Fruit fly (Drosophila melanogaster) whole organism, embryonic: ENCODE data around the gene Unc-115a.

Source experiments
- ATbp ChIP-seq: fragments of 200-800 bp; sonication (Bioruptor generic); optimal IDR thresholded peaks from 2 replicates; lab custom pipeline; 2017; ENCODE audit warnings: missing biosample characterization, mild to moderate bottlenecking, missing genetic modification characterization, missing genetic modification reagents
- Atf3 ChIP-seq: fragments of 200-800 bp; sonication (Bioruptor generic); optimal IDR thresholded peaks from 3 replicates; lab custom pipeline; 2016; ENCODE audit warnings: missing biosample characterization, missing genetic modification characterization
- Bgb ChIP-seq: fragments of 200-800 bp; sonication (Bioruptor generic); IDR thresholded peaks from 2 replicates; pipeline ENCODE4 v1.3.6; 2022; ENCODE audit warnings: missing biosample characterization, missing genetic modification characterization; ENCODE audit not compliant: partially characterized antibody
- CG12659 ChIP-seq: fragments of 200-800 bp; sonication (Bioruptor generic); optimal IDR thresholded peaks from 3 replicates; lab custom pipeline; 2017; ENCODE audit warnings: mild to moderate bottlenecking, missing biosample characterization, missing genetic modification reagents, missing genetic modification characterization
- CG15601 ChIP-seq: fragments of 200-800 bp; sonication (Bioruptor generic); optimal IDR thresholded peaks from 3 replicates; lab custom pipeline; 2019; ENCODE audit warnings: missing biosample characterization, mild to moderate bottlenecking, missing genetic modification characterization, moderate library complexity
- CG15696 ChIP-seq: fragments of 200-800 bp; sonication (Bioruptor generic); optimal IDR thresholded peaks from 2 replicates; lab custom pipeline; 2019; ENCODE audit warnings: missing biosample characterization, mild to moderate bottlenecking, missing genetic modification characterization, moderate library complexity
- CG1603 ChIP-seq: fragments of 200-800 bp; sonication (Bioruptor generic); optimal IDR thresholded peaks from 2 replicates; lab custom pipeline; 2019; ENCODE audit warnings: missing biosample characterization, mild to moderate bottlenecking, missing genetic modification characterization, moderate library complexity
- CG17186 ChIP-seq: fragments of 200-800 bp; sonication (Bioruptor generic); optimal IDR thresholded peaks from 3 replicates; lab custom pipeline; 2017; ENCODE audit warnings: missing biosample characterization, missing genetic modification reagents, missing genetic modification characterization
- CG2199 ChIP-seq: fragments of 200-800 bp; sonication (Bioruptor generic); IDR thresholded peaks from 3 replicates; pipeline ENCODE4 v1.3.6; 2022; ENCODE audit warnings: missing biosample characterization, missing genetic modification characterization
- CG2875 ChIP-seq: fragments of 200-800 bp; sonication (Bioruptor generic); optimal IDR thresholded peaks from 2 replicates; lab custom pipeline; 2017; ENCODE audit warnings: missing biosample characterization, mild to moderate bottlenecking, missing genetic modification characterization, missing genetic modification reagents
- CG33213 ChIP-seq: fragments of 200-800 bp; sonication (Bioruptor generic); optimal IDR thresholded peaks from 3 replicates; lab custom pipeline; 2016; ENCODE audit warnings: missing biosample characterization, missing genetic modification characterization
- CG34422 ChIP-seq: fragments of 200-800 bp; sonication (Bioruptor generic); IDR thresholded peaks from 3 replicates; pipeline ENCODE4 v1.3.6; 2022; ENCODE audit warnings: missing biosample characterization, missing genetic modification characterization
- CG4404 ChIP-seq: fragments of 200-800 bp; sonication (Bioruptor generic); IDR thresholded peaks from 2 replicates; pipeline ENCODE4 v1.3.6; 2022; ENCODE audit warnings: missing biosample characterization, missing genetic modification characterization
- CG4820 ChIP-seq: fragments of 200-800 bp; sonication (Bioruptor generic); optimal IDR thresholded peaks from 3 replicates; lab custom pipeline; 2016; ENCODE audit warnings: missing biosample characterization, missing genetic modification characterization
- CG5245 ChIP-seq: fragments of 200-800 bp; sonication (Bioruptor generic); optimal IDR thresholded peaks from 3 replicates; lab custom pipeline; 2016; ENCODE audit warnings: missing biosample characterization, missing genetic modification characterization
- CG7839 ChIP-seq: fragments of 200-800 bp; sonication (Bioruptor generic); optimal IDR thresholded peaks from 3 replicates; lab custom pipeline; 2018; ENCODE audit warnings: missing biosample characterization, mild to moderate bottlenecking, missing genetic modification characterization, moderate library complexity
- CTCF ChIP-seq: fragments of 200-800 bp; sonication (Bioruptor generic); optimal IDR thresholded peaks from 2 replicates; lab custom pipeline; 2017; ENCODE audit warnings: missing biosample characterization, mild to moderate bottlenecking, missing genetic modification characterization, moderate library complexity
- Dll ChIP-seq: fragments of 200-800 bp; sonication (Bioruptor generic); IDR thresholded peaks from 4 replicates; pipeline ENCODE4 v1.3.6; 2022; ENCODE audit warnings: missing biosample characterization, missing genetic modification characterization; ENCODE audit not compliant: partially characterized antibody
- Dref ChIP-seq: fragments of 200-800 bp; sonication (Bioruptor generic); IDR thresholded peaks from 2 replicates; pipeline ENCODE4 v1.3.6; 2022; ENCODE audit warnings: missing biosample characterization, missing genetic modification characterization
- E2f2 ChIP-seq: fragments of 200-800 bp; sonication (Bioruptor generic); IDR thresholded peaks from 2 replicates; pipeline ENCODE4 v1.3.6; 2022; ENCODE audit warnings: missing biosample characterization, missing genetic modification characterization
- HLH4C ChIP-seq: fragments of 200-800 bp; sonication (Bioruptor generic); IDR thresholded peaks from 3 replicates; pipeline ENCODE4 v1.3.6; 2022; ENCODE audit warnings: missing biosample characterization, missing genetic modification characterization; ENCODE audit not compliant: partially characterized antibody
- HmgZ ChIP-seq: fragments of 200-800 bp; sonication (Bioruptor generic); optimal IDR thresholded peaks from 2 replicates; lab custom pipeline; 2018; ENCODE audit warnings: missing biosample characterization, mild to moderate bottlenecking, missing genetic modification characterization
- Lhr ChIP-seq: fragments of 200-800 bp; sonication (Bioruptor generic); optimal IDR thresholded peaks from 3 replicates; lab custom pipeline; 2017; ENCODE audit warnings: mild to moderate bottlenecking, missing biosample characterization, missing genetic modification reagents, missing genetic modification characterization
- MBD-R2 ChIP-seq: fragments of 200-800 bp; sonication (Bioruptor generic); IDR thresholded peaks from 2 replicates; pipeline ENCODE4 v1.3.6; 2022; ENCODE audit warnings: missing biosample characterization, missing genetic modification characterization
- Med ChIP-seq: fragments of 200-800 bp; sonication (Bioruptor generic); peaks from one replicate; lab custom pipeline; 2016; ENCODE audit warnings: missing biosample characterization, missing genetic modification characterization, mild to moderate bottlenecking, inconsistent platforms, moderate library complexity
- Nf-YC ChIP-seq: fragments of 200-800 bp; optimal IDR thresholded peaks from 3 replicates; lab custom pipeline; 2019; ENCODE audit warnings: missing biosample characterization, mild to moderate bottlenecking, missing genetic modification characterization, moderate library complexity
- NfI ChIP-seq: fragments of 200-800 bp; sonication (Bioruptor generic); optimal IDR thresholded peaks from 3 replicates; lab custom pipeline; 2018; ENCODE audit warnings: missing biosample characterization, mild to moderate bottlenecking, missing genetic modification characterization, moderate library complexity
- Side ChIP-seq: fragments of 200-800 bp; sonication (Bioruptor generic); optimal IDR thresholded peaks from 2 replicates; lab custom pipeline; 2016; ENCODE audit warnings: missing biosample characterization, missing genetic modification characterization
- Xbp1 ChIP-seq: fragments of 200-800 bp; sonication (Bioruptor generic); optimal IDR thresholded peaks from 3 replicates; lab custom pipeline; 2016; ENCODE audit warnings: missing biosample characterization, mild to moderate bottlenecking, missing genetic modification characterization
- ab ChIP-seq: fragments of 200-800 bp; sonication (Bioruptor generic); optimal IDR thresholded peaks from 2 replicates; lab custom pipeline; 2016; ENCODE audit warnings: missing biosample characterization, missing genetic modification characterization
- chm ChIP-seq: fragments of 200-800 bp; sonication (Bioruptor generic); IDR thresholded peaks from 2 replicates; pipeline ENCODE4 v1.3.6; 2022; ENCODE audit warnings: missing biosample characterization, missing genetic modification characterization
- ci ChIP-seq: fragments of 200-800 bp; sonication (Bioruptor generic); IDR thresholded peaks from 3 replicates; pipeline ENCODE4 v1.3.6; 2022; ENCODE audit warnings: missing biosample characterization, missing genetic modification characterization
- dm ChIP-seq: fragments of 200-800 bp; sonication (Bioruptor generic); optimal IDR thresholded peaks from 3 replicates; lab custom pipeline; 2016; ENCODE audit warnings: missing biosample characterization, missing genetic modification characterization
- ewg ChIP-seq: fragments of 200-800 bp; sonication (Bioruptor generic); optimal IDR thresholded peaks from 3 replicates; lab custom pipeline; 2017; ENCODE audit warnings: mild to moderate bottlenecking, missing biosample characterization, missing genetic modification reagents, missing genetic modification characterization
- fd64A ChIP-seq: fragments of 200-800 bp; sonication (Bioruptor generic); optimal IDR thresholded peaks from 3 replicates; lab custom pipeline; 2018; ENCODE audit warnings: missing biosample characterization, mild to moderate bottlenecking, missing genetic modification characterization
- gfzf ChIP-seq: fragments of 200-800 bp; sonication (Bioruptor generic); optimal IDR thresholded peaks from 2 replicates; lab custom pipeline; 2016; ENCODE audit warnings: missing biosample characterization, mild to moderate bottlenecking, missing genetic modification characterization, moderate library complexity
- hb ChIP-seq: fragments of 200-800 bp; sonication (Bioruptor generic); IDR thresholded peaks from 3 replicates; pipeline ENCODE4 v1.3.6; 2022; ENCODE audit warnings: missing biosample characterization, missing genetic modification characterization; ENCODE audit not compliant: partially characterized antibody
- hbn ChIP-seq: fragments of 200-800 bp; sonication (Bioruptor generic); IDR thresholded peaks from 2 replicates; pipeline ENCODE4 v1.3.6; 2022; ENCODE audit warnings: missing biosample characterization, missing genetic modification characterization; ENCODE audit not compliant: partially characterized antibody
- nerfin-1 ChIP-seq: fragments of 200-800 bp; sonication (Bioruptor generic); optimal IDR thresholded peaks from 3 replicates; lab custom pipeline; 2019; ENCODE audit warnings: missing biosample characterization, mild to moderate bottlenecking, missing genetic modification characterization, moderate library complexity
- nerfin-2 ChIP-seq: fragments of 200-800 bp; sonication (Bioruptor generic); IDR thresholded peaks from 2 replicates; pipeline ENCODE4 v1.3.6; 2022; ENCODE audit warnings: missing biosample characterization, missing genetic modification characterization; ENCODE audit not compliant: partially characterized antibody
- pho ChIP-seq: fragments of 200-800 bp; sonication (Bioruptor generic); optimal IDR thresholded peaks from 2 replicates; lab custom pipeline; 2016; ENCODE audit warnings: missing biosample characterization, missing genetic modification characterization
- phol ChIP-seq: fragments of 200-800 bp; sonication (Bioruptor generic); optimal IDR thresholded peaks from 3 replicates; lab custom pipeline; 2018; ENCODE audit warnings: missing biosample characterization, mild to moderate bottlenecking, missing genetic modification characterization, moderate library complexity
- prd ChIP-seq, 3 experiments: fragments of >200 bp in 2 of 3; fragments of 200-800 bp in 1 of 3; sonication (Bioruptor generic) in 1 of 3; optimal IDR thresholded peaks in 2 of 3; IDR thresholded peaks in 1 of 3; 2 replicates in 2 of 3; 3 replicates in 1 of 3; pipeline versions ENCODE4 v1.3.6 to Lab custom; 2017 to 2022; ENCODE audit warnings: missing biosample characterization in 1 of 3, missing genetic modification characterization in 1 of 3
- row ChIP-seq: fragments of 200-800 bp; sonication (Bioruptor generic); IDR thresholded peaks from 3 replicates; pipeline ENCODE4 v1.3.6; 2022; ENCODE audit warnings: missing biosample characterization, missing genetic modification characterization
- shn ChIP-seq: fragments of 200-800 bp; sonication (Bioruptor generic); optimal IDR thresholded peaks from 3 replicates; lab custom pipeline; 2016; ENCODE audit warnings: missing biosample characterization, missing genetic modification characterization
- stc ChIP-seq: fragments of 200-800 bp; sonication (Bioruptor generic); IDR thresholded peaks from 2 replicates; pipeline ENCODE4 v1.3.6; 2022; ENCODE audit warnings: missing biosample characterization, missing genetic modification characterization
- trem ChIP-seq: fragments of 200-800 bp; optimal IDR thresholded peaks from 3 replicates; lab custom pipeline; 2019; ENCODE audit warnings: missing biosample characterization, mild to moderate bottlenecking, missing genetic modification characterization, moderate library complexity
- vnd ChIP-seq: fragments of 200-800 bp; sonication (Bioruptor generic); IDR thresholded peaks from 3 replicates; pipeline ENCODE4 v1.3.6; 2022; ENCODE audit warnings: missing biosample characterization, missing genetic modification characterization; ENCODE audit not compliant: partially characterized antibody

Gene Unc-115a

DNA sequence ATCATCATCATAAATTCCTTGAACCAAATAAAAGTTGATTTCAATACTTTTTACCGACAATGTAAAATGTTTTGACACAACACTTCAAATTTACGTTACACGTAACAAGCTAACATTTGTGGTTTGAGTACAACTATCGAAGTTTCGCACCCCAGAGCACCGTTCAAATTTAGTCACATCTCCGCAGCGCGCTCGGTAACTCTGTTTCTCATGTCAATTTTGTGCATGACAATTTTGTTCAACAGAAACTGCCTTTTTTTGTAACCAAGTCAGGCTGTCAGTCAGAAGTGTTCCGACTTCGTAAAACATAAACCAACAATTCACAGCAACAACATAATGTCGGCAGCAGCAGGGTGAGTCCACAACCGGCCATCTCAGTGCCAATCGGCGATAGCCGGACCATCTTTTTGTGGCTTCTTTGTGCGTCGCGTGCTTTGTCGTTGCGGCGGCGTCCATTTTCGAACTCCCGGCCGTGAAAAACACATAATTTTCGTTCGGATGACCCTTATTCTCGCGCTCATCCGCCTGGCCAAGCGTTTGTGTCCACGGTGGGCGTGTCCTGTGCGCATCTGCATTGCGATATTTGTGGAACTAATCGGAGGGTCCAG is 27.4 kb downstream of the Unc-115a start, which contains the start of gene p23:
Gene p23 (plus strand): TSS at position 194 of the 608 bp plus-strand sequence.
- peak; percentile 52; the same call in 1 of the 3 replicates for TF ChIP-seq CG2199 (GFP tag; lab: Robert Waterston, UW)
- peak; percentile 83 for TF ChIP-seq Bgb (GFP tag; lab: Robert Waterston, UW)
- no peak for TF ChIP-seq fd64A
- TF ChIP-seq CG34422: peak; percentile 73; the same call in 1 of the 3 replicates
- peak; percentile 12 for TF ChIP-seq shn (GFP tag; lab: Kevin White, UChicago)
- 0 out of 3 replicates have a peak, but pooled peaks have one; percentile 17 for TF ChIP-seq HLH4C (GFP tag; lab: Robert Waterston, UW)
- peak; percentile 29; the same call in 1 of the 4 replicates for TF ChIP-seq Dll (GFP tag; lab: Robert Waterston, UW)
- no peak for TF ChIP-seq CG2875 (GFP tag; lab: Kevin White, UChicago)
- 0 out of 2 replicates have a peak, but pooled peaks have one; percentile 50 for TF ChIP-seq nerfin-2 (GFP tag; lab: Robert Waterston, UW)
- TF ChIP-seq CG33213 (GFP tag; lab: Kevin White, UChicago): peak; percentile 69
- peak; percentile 98 for TF ChIP-seq gfzf (GFP tag; lab: Kevin White, UChicago)
- peak; percentile 44 for TF ChIP-seq Dref (GFP tag; lab: Robert Waterston, UW)
- no peak for TF ChIP-seq hb (GFP tag; lab: Robert Waterston, UW)
- TF ChIP-seq nerfin-1: peak; percentile 84
- TF ChIP-seq vnd: no peak
- TF ChIP-seq ATbp: no peak
- peak; percentile 9 for TF ChIP-seq NfI
- TF ChIP-seq CG12659: peak; percentile 66
- peak; percentile 24 for TF ChIP-seq pho
- TF ChIP-seq Side (GFP tag; lab: Kevin White, UChicago): peak; percentile 8
- TF ChIP-seq CG17186 (GFP tag; lab: Kevin White, UChicago): peak; percentile 33
- TF ChIP-seq Med (GFP tag; lab: Kevin White, UChicago): peak; percentile 83
- no peak for TF ChIP-seq CG4820
- peak; percentile 86 for TF ChIP-seq CG1603 (tag; lab: Kevin White, UChicago)
- TF ChIP-seq HmgZ (tag; lab: Kevin White, UChicago): peak; percentile 86
- TF ChIP-seq chm (GFP tag; lab: Robert Waterston, UW): peak; percentile 44; the same call in 1 of the 2 replicates
- no peak for TF ChIP-seq CG7839 (tag; lab: Kevin White, UChicago)
- peak; percentile 70 for TF ChIP-seq dm
- TF ChIP-seq MBD-R2: peak; percentile 87
- TF ChIP-seq E2f2: peak; percentile 50; the same call in 1 of the 2 replicates
- TF ChIP-seq CG4404 (GFP tag; lab: Robert Waterston, UW): no peak
- TF ChIP-seq hbn (GFP tag; lab: Robert Waterston, UW): 0 out of 2 replicates have a peak, but pooled peaks have one; percentile 40
- peak; percentile 19 for TF ChIP-seq phol (tag; lab: Kevin White, UChicago)
- TF ChIP-seq row (GFP tag; lab: Robert Waterston, UW): peak; percentile 32; the same call in 1 of the 3 replicates
- TF ChIP-seq CG15696: no peak
- no peak for TF ChIP-seq Nf-YC (tag; lab: Kevin White, UChicago)
- TF ChIP-seq trem (tag; lab: Kevin White, UChicago): peak; percentile 75
- no peak for TF ChIP-seq CG5245 (GFP tag; lab: Kevin White, UChicago)
- no peak for TF ChIP-seq ab (GFP tag; lab: Kevin White, UChicago)
- TF ChIP-seq Atf3: no peak
- TF ChIP-seq prd (optimal IDR thresholded peaks at IDR 0.05; lab: Kevin White, UChicago): no peak
- 0 out of 3 replicates have a peak, but pooled peaks have one; percentile 8 for TF ChIP-seq prd (GFP tag; IDR thresholded peaks at IDR 0.05; lab: Robert Waterston, UW)
- TF ChIP-seq ci (GFP tag; lab: Robert Waterston, UW): 0 out of 3 replicates have a peak, but pooled peaks have one; percentile 12
- no peak for TF ChIP-seq stc (GFP tag; lab: Robert Waterston, UW)
- peak; percentile 75 for TF ChIP-seq CG15601
- TF ChIP-seq CTCF: peak; percentile 81
- peak; percentile 41 for TF ChIP-seq ewg (GFP tag; lab: Kevin White, UChicago)
- peak; percentile 10 for TF ChIP-seq Xbp1 (GFP tag; lab: Kevin White, UChicago)
- TF ChIP-seq Lhr (GFP tag; lab: Kevin White, UChicago): peak; percentile 92
